Fruit fly (Drosophila melanogaster): Measurements from ENCODE around the gene CG11696.

Gene CG11696

dm6 chrX:11578841-11579240 is 5.3 kb downstream of the CG11696 start (continued):
- TF ChIP-seq CG31388 (GFP tag; optimal IDR thresholded peaks at IDR 0.05) (no peak), CG7357 (GFP tag; IDR thresholded peaks at IDR 0.05) (no peak), stc (GFP tag; IDR thresholded peaks at IDR 0.05) (no peak), tna (GFP tag; IDR thresholded peaks at IDR 0.05; ENCODE audit: partially characterized antibody) (no peak), gcm2 (GFP tag; optimal IDR thresholded peaks at IDR 0.05) (no peak), Chrac-16 (GFP tag; optimal IDR thresholded peaks at IDR 0.05) (no peak), chif (GFP tag; optimal IDR thresholded peaks at IDR 0.05) (no peak), Fer1 (GFP tag; optimal IDR thresholded peaks at IDR 0.05) (peak; percentile 18), Meics (GFP tag; optimal IDR thresholded peaks at IDR 0.05) (no peak), CG31365 (tag; optimal IDR thresholded peaks at IDR 0.05) (no peak), CG17802 (tag; optimal IDR thresholded peaks at IDR 0.05) (no peak), CG8281 (tag; optimal IDR thresholded peaks at IDR 0.05) (no peak), CG11085 (GFP tag; IDR thresholded peaks at IDR 0.05) (no peak), ac (GFP tag; optimal IDR thresholded peaks at IDR 0.05) (no peak), CG42726 (GFP tag; IDR thresholded peaks at IDR 0.05; ENCODE audit: partially characterized antibody) (no peak), salm (tag; optimal IDR thresholded peaks at IDR 0.05) (no peak), CHES-1-like (GFP tag; optimal IDR thresholded peaks at IDR 0.05) (no peak), HLH4C (GFP tag; IDR thresholded peaks at IDR 0.05; ENCODE audit: partially characterized antibody) (no peak), Bgb (GFP tag; IDR thresholded peaks at IDR 0.05; ENCODE audit: partially characterized antibody) (no peak; the same call in 1 of the 2 replicates), MBD-R2 (GFP tag; IDR thresholded peaks at IDR 0.05) (peak; percentile 21; the same call in 1 of the 2 replicates), CG11247 (GFP tag; IDR thresholded peaks at IDR 0.05) (no peak), Dip3 (GFP tag; optimal IDR thresholded peaks at IDR 0.05) (no peak), CG14710 (tag; optimal IDR thresholded peaks at IDR 0.05) (peak; percentile 41), Rfx (GFP tag; IDR thresholded peaks at IDR 0.05) (no peak), Stat92E (GFP tag; optimal IDR thresholded peaks at IDR 0.05) (no peak), otp (GFP tag; IDR thresholded peaks at IDR 0.05) (no peak), danr (GFP tag; IDR thresholded peaks at IDR 0.05) (no peak), CG10654 (GFP tag; optimal IDR thresholded peaks at IDR 0.05) (no peak), CG13775 (GFP tag; optimal IDR thresholded peaks at IDR 0.05) (no peak), croc (GFP tag; conservative IDR thresholded peaks at IDR 0.05) (no peak), CTCF (GFP tag; optimal IDR thresholded peaks at IDR 0.05) (peak; percentile 7), CG34422 (GFP tag; IDR thresholded peaks at IDR 0.05) (no peak), trem (tag; optimal IDR thresholded peaks at IDR 0.05) (peak; percentile 43), ranshi (GFP tag; IDR thresholded peaks at IDR 0.05) (no peak), ERR (GFP tag; optimal IDR thresholded peaks at IDR 0.05) (no peak), CG2889 (GFP tag; IDR thresholded peaks at IDR 0.05) (no peak), CG9817 (tag; optimal IDR thresholded peaks at IDR 0.05) (no peak), CG10321 (GFP tag; IDR thresholded peaks at IDR 0.05) (no peak), nerfin-1 (tag; optimal IDR thresholded peaks at IDR 0.05) (peak; percentile 87), Opbp (GFP tag; IDR thresholded peaks at IDR 0.05; ENCODE audit: partially characterized antibody) (peak; percentile 36; the same call in 1 of the 3 replicates), Dfd (GFP tag; optimal IDR thresholded peaks at IDR 0.05) (no peak), CG7963 (GFP tag; IDR thresholded peaks at IDR 0.05; ENCODE audit: partially characterized antibody) (no peak), CG16813 (GFP tag; IDR thresholded peaks at IDR 0.05; ENCODE audit: partially characterized antibody) (peak; percentile 45; the same call in 1 of the 3 replicates), sc (optimal IDR thresholded peaks at IDR 0.05) (no peak), sc (GFP tag; optimal IDR thresholded peaks at IDR 0.05) (no peak), en (GFP tag; optimal IDR thresholded peaks at IDR 0.05) (no peak), CG4282 (GFP tag; optimal IDR thresholded peaks at IDR 0.05) (no peak), Dp (GFP tag; optimal IDR thresholded peaks at IDR 0.05) (peak; percentile 43), unpg (GFP tag; optimal IDR thresholded peaks at IDR 0.05) (no peak), CG4404 (GFP tag; IDR thresholded peaks at IDR 0.05) (no peak), cg (GFP tag; optimal IDR thresholded peaks at IDR 0.05) (no peak), gsb (GFP tag; IDR thresholded peaks at IDR 0.05) (no peak)

Measured in whole organism, embryonic.